Worm (Caenorhabditis elegans): Measurements from ENCODE around the gene alh-9.

ce11 chrIII:5886893-5887292 is 31.1 kb downstream of the alh-9 start, which contains the start of gene C28H8.7:
- TF ChIP-seq lin-13 (GFP tag; optimal IDR thresholded peaks at IDR 0.05) (no peak), ama-1 (optimal IDR thresholded peaks at IDR 0.05) (no peak), nhr-6 (tag; optimal IDR thresholded peaks at IDR 0.05) (no peak), mab-5 (tag; optimal IDR thresholded peaks at IDR 0.05) (no peak)

Data from whole organism, L2 larva.